Worm (Caenorhabditis elegans): Measurements from ENCODE around the gene par-5.

ce11 chrIV:11838657-11839056 lies 16.9 kb upstream of the par-5 start, which contains the start of gene fbxb-3:
- TF ChIP-seq hnd-1 (tag; optimal IDR thresholded peaks at IDR 0.05), result no peak
- TF ChIP-seq sea-1 (GFP tag; conservative IDR thresholded peaks at IDR 0.05), result no peak
- TF ChIP-seq hmg-4 (GFP tag; optimal IDR thresholded peaks at IDR 0.05), result no peak
- TF ChIP-seq ama-1 (optimal IDR thresholded peaks at IDR 0.05), result no peak
- TF ChIP-seq aly-1 (tag; optimal IDR thresholded peaks at IDR 0.05), result no peak
- TF ChIP-seq scrt-1 (GFP tag; IDR thresholded peaks at IDR 0.05), result no peak
- no peak for TF ChIP-seq ets-7 (tag; optimal IDR thresholded peaks at IDR 0.05)
- no peak for TF ChIP-seq tra-4 (tag; optimal IDR thresholded peaks at IDR 0.05)
- TF ChIP-seq flt-1 (GFP tag; IDR thresholded peaks at IDR 0.05), result no peak
- TF ChIP-seq pes-1 (GFP tag; IDR thresholded peaks at IDR 0.05), result no peak
- no peak for TF ChIP-seq hmbx-1 (tag; optimal IDR thresholded peaks at IDR 0.05)

Data from whole organism, early embryonic.